Fruit fly (Drosophila melanogaster): ENCODE results near the gene wkd.
A peak's percentile ranks its signal among the peaks of the same experiment; 100 is the strongest.

Gene wkd

dm6 chr3R:11568873-11569450 lies 12.4 kb upstream of the wkd start, which contains the start of gene Mrp4 (continued):
- TF ChIP-seq D19A (tag; optimal IDR thresholded peaks at IDR 0.05) = peak; percentile 10
- no peak for TF ChIP-seq vfl (GFP tag; optimal IDR thresholded peaks at IDR 0.05)
- TF ChIP-seq Mad (GFP tag; optimal IDR thresholded peaks at IDR 0.05) = no peak
- TF ChIP-seq tin (GFP tag; optimal IDR thresholded peaks at IDR 0.05) = no peak
- peak; percentile 20 for TF ChIP-seq unpg (GFP tag; optimal IDR thresholded peaks at IDR 0.05)
- no peak for TF ChIP-seq dan (GFP tag; IDR thresholded peaks at IDR 0.05)
- no peak for TF ChIP-seq Atf3 (GFP tag; optimal IDR thresholded peaks at IDR 0.05)
- TF ChIP-seq Adf1 (GFP tag; IDR thresholded peaks at IDR 0.05) = peak; percentile 21; the same call in 1 of the 2 replicates
- peak; percentile 39; the same call in 1 of the 3 replicates for TF ChIP-seq zfh1 (GFP tag; IDR thresholded peaks at IDR 0.05)
- no peak for TF ChIP-seq ara (GFP tag; IDR thresholded peaks at IDR 0.05)
- peak; percentile 96 for TF ChIP-seq Jarid2 (GFP tag; optimal IDR thresholded peaks at IDR 0.05)
- TF ChIP-seq CG2678 (tag; optimal IDR thresholded peaks at IDR 0.05) = peak; percentile 44
- no peak for TF ChIP-seq sc (optimal IDR thresholded peaks at IDR 0.05)
- peak; percentile 31 for TF ChIP-seq sc (GFP tag; optimal IDR thresholded peaks at IDR 0.05)
- no peak for TF ChIP-seq danr (GFP tag; IDR thresholded peaks at IDR 0.05)
- peak; percentile 79 for TF ChIP-seq Med (GFP tag)
- TF ChIP-seq ash1 (GFP tag; optimal IDR thresholded peaks at IDR 0.05) = peak; percentile 21
- no peak for TF ChIP-seq CG31388 (GFP tag; optimal IDR thresholded peaks at IDR 0.05)
- TF ChIP-seq Atf-2 (GFP tag; optimal IDR thresholded peaks at IDR 0.05) = no peak
- TF ChIP-seq sd (tag; optimal IDR thresholded peaks at IDR 0.05) = peak; percentile 62
- TF ChIP-seq onecut (GFP tag; IDR thresholded peaks at IDR 0.05) = peak; percentile 45; the same call in 1 of the 2 replicates
- TF ChIP-seq CG15479 (GFP tag; optimal IDR thresholded peaks at IDR 0.05) = no peak
- TF ChIP-seq scrt (GFP tag; optimal IDR thresholded peaks at IDR 0.05) = peak; percentile 27
- no peak for TF ChIP-seq CG17361 (GFP tag; IDR thresholded peaks at IDR 0.05)
- peak; percentile 8 for TF ChIP-seq CG33557 (GFP tag; optimal IDR thresholded peaks at IDR 0.05)
- no peak for TF ChIP-seq Hr39 (optimal IDR thresholded peaks at IDR 0.05)
- no peak for TF ChIP-seq pum (GFP tag; optimal IDR thresholded peaks at IDR 0.05)
- no peak for TF ChIP-seq CG10274 (GFP tag; optimal IDR thresholded peaks at IDR 0.05)
- TF ChIP-seq gem (tag; optimal IDR thresholded peaks at IDR 0.05) = no peak
- TF ChIP-seq CG7786 (GFP tag; optimal IDR thresholded peaks at IDR 0.05) = no peak
- no peak for TF ChIP-seq Usf (GFP tag; optimal IDR thresholded peaks at IDR 0.05)
- no peak for TF ChIP-seq CG16863 (GFP tag; optimal IDR thresholded peaks at IDR 0.05)
- TF ChIP-seq CG15269 (tag; optimal IDR thresholded peaks at IDR 0.05) = peak; percentile 20
- no peak for TF ChIP-seq jing (GFP tag; optimal IDR thresholded peaks at IDR 0.05)
- TF ChIP-seq Dp (GFP tag; optimal IDR thresholded peaks at IDR 0.05) = no peak
- TF ChIP-seq CG10543 (GFP tag; optimal IDR thresholded peaks at IDR 0.05) = peak; percentile 73
- no peak for TF ChIP-seq fu2 (GFP tag; optimal IDR thresholded peaks at IDR 0.05)
- TF ChIP-seq CG6175 (GFP tag; IDR thresholded peaks at IDR 0.05) = no peak
- no peak for TF ChIP-seq eyg (GFP tag; optimal IDR thresholded peaks at IDR 0.05)
- TF ChIP-seq CG3065 (GFP tag; optimal IDR thresholded peaks at IDR 0.05) = no peak
- TF ChIP-seq CG6765 (GFP tag; optimal IDR thresholded peaks at IDR 0.05) = peak; percentile 48
- TF ChIP-seq Gsc (GFP tag; IDR thresholded peaks at IDR 0.05) = no peak
- TF ChIP-seq gt (GFP tag; IDR thresholded peaks at IDR 0.05) = no peak
- TF ChIP-seq D19B (GFP tag; optimal IDR thresholded peaks at IDR 0.05) = no peak
- no peak for TF ChIP-seq h (optimal IDR thresholded peaks at IDR 0.05)
- peak; percentile 48; the same call in 1 of the 2 replicates for TF ChIP-seq unc-4 (GFP tag; IDR thresholded peaks at IDR 0.05; ENCODE audit: partially characterized antibody)
- TF ChIP-seq CG17385 (GFP tag; optimal IDR thresholded peaks at IDR 0.05) = peak; percentile 81
- TF ChIP-seq Abd-B (GFP tag; optimal IDR thresholded peaks at IDR 0.05) = no peak
- TF ChIP-seq Rfx (GFP tag; IDR thresholded peaks at IDR 0.05) = peak; percentile 41; the same call in 1 of the 2 replicates
- TF ChIP-seq Ravus (GFP tag; IDR thresholded peaks at IDR 0.05) = no peak
- TF ChIP-seq NFAT (GFP tag; IDR thresholded peaks at IDR 0.05) = peak; percentile 81
- no peak for TF ChIP-seq tio (GFP tag; optimal IDR thresholded peaks at IDR 0.05)

Measured in whole organism, embryonic.